Worm (Caenorhabditis elegans) whole organism, young adult: ENCODE measurements around the gene aaim-1.
A peak's percentile ranks its signal among the peaks of the same experiment; 100 is the strongest.

Experiments
- B0336.3 ChIP-seq: fragments of 200-800 bp; sonication (Bioruptor generic); IDR thresholded peaks from 2 replicates; pipeline ENCODE4 v1.3.6; 2022; ENCODE audit warnings: missing genetic modification characterization, missing compliant biosample characterization
- F37B4.10 ChIP-seq: fragments of 200-800 bp; sonication (Bioruptor generic); IDR thresholded peaks from 2 replicates; pipeline ENCODE4 v1.3.6; 2022; ENCODE audit warnings: missing genetic modification characterization, missing compliant biosample characterization
- F55B11.4 ChIP-seq: sonication (generic microtip); optimal IDR thresholded peaks from 2 replicates; lab custom pipeline; 2016; ENCODE audit warnings: missing compliant biosample characterization, missing genetic modification characterization, borderline replicate concordance; ENCODE audit not compliant: insufficient read depth
- F57A8.1 ChIP-seq: fragments of 200-800 bp; sonication (Bioruptor generic); optimal IDR thresholded peaks from 2 replicates; lab custom pipeline; 2018; ENCODE audit warnings: mild to moderate bottlenecking, missing genetic modification characterization, moderate library complexity, missing compliant biosample characterization
- F57C9.4 ChIP-seq: sonication (generic microtip); optimal IDR thresholded peaks from 2 replicates; lab custom pipeline; 2017; ENCODE audit warnings: mild to moderate bottlenecking, missing genetic modification characterization, missing compliant biosample characterization
- Y53F4B.3 ChIP-seq: fragments of 200-800 bp; sonication (Bioruptor generic); IDR thresholded peaks from 2 replicates; pipeline ENCODE4 v1.3.6; 2022; ENCODE audit warnings: missing genetic modification reagents, missing genetic modification characterization, missing compliant biosample characterization
- Y95B8A.8 ChIP-seq: fragments of 200-800 bp; sonication (Bioruptor generic); IDR thresholded peaks from 2 replicates; pipeline ENCODE4 v1.3.6; 2022; ENCODE audit warnings: missing genetic modification reagents, missing genetic modification characterization, missing compliant biosample characterization
- atf-7 ChIP-seq: sonication (generic microtip); optimal IDR thresholded peaks from 2 replicates; lab custom pipeline; 2017; ENCODE audit warnings: mild to moderate bottlenecking, missing genetic modification characterization, missing compliant biosample characterization
- cebp-1 ChIP-seq, 2 experiments: fragments of 200-800 bp in 1 of 2; sonication (Bioruptor generic) in 1 of 2; sonication (generic microtip) in 1 of 2; IDR thresholded peaks in 1 of 2; optimal IDR thresholded peaks in 1 of 2; 2 replicates each; pipeline versions ENCODE4 v1.3.6 to Lab custom; 2017 to 2022; ENCODE audit warnings: missing compliant biosample characterization in 2 of 2, missing genetic modification characterization in 2 of 2, mild to moderate bottlenecking in 1 of 2, missing genetic modification reagents in 1 of 2, moderate library complexity in 1 of 2
- ceh-100 ChIP-seq: fragments of 200-800 bp; sonication (Bioruptor generic); IDR thresholded peaks from 2 replicates; pipeline ENCODE4 v1.3.6; 2022; ENCODE audit warnings: missing genetic modification reagents, missing genetic modification characterization, missing compliant biosample characterization
- ceh-27 ChIP-seq: fragments of 200-800 bp; sonication (Bioruptor generic); optimal IDR thresholded peaks from 2 replicates; lab custom pipeline; 2018; ENCODE audit warnings: mild to moderate bottlenecking, missing genetic modification characterization, moderate library complexity, missing compliant biosample characterization
- ceh-79 ChIP-seq: sonication (generic microtip); optimal IDR thresholded peaks from 2 replicates; lab custom pipeline; 2017; ENCODE audit warnings: mild to moderate bottlenecking, missing genetic modification characterization, missing compliant biosample characterization
- dpl-1 ChIP-seq: fragments of 150-350 bp; optimal IDR thresholded peaks from 2 replicates; lab custom pipeline; 2014; ENCODE audit warnings: missing biosample characterization, missing genetic modification reagents, missing genetic modification characterization
- egl-44 ChIP-seq: fragments of 200-800 bp; sonication (Bioruptor generic); IDR thresholded peaks from 2 replicates; pipeline ENCODE4 v1.3.6; 2022; ENCODE audit warnings: missing genetic modification reagents, missing genetic modification characterization, missing compliant biosample characterization
- egrh-3 ChIP-seq: fragments of 200-800 bp; sonication (Bioruptor generic); IDR thresholded peaks from 2 replicates; pipeline ENCODE4 v1.3.6; 2022; ENCODE audit warnings: missing genetic modification reagents, missing genetic modification characterization, missing compliant biosample characterization
- ets-4 ChIP-seq: fragments of 200-800 bp; sonication (Bioruptor generic); optimal IDR thresholded peaks from 2 replicates; lab custom pipeline; 2018; ENCODE audit warnings: mild to moderate bottlenecking, missing genetic modification characterization, missing compliant biosample characterization
- hsf-1 ChIP-seq: fragments of 200-800 bp; sonication (Bioruptor generic); IDR thresholded peaks from 2 replicates; pipeline ENCODE4 v1.3.6; 2022; ENCODE audit warnings: missing genetic modification reagents, missing genetic modification characterization, missing compliant biosample characterization
- let-607 ChIP-seq, 2 experiments: fragments of 200-800 bp in 1 of 2; sonication (Bioruptor generic) in 1 of 2; sonication (generic microtip) in 1 of 2; optimal IDR thresholded peaks; 2 replicates each; lab custom pipeline; 2016 to 2018; ENCODE audit warnings: mild to moderate bottlenecking in 2 of 2, missing compliant biosample characterization in 2 of 2, missing genetic modification characterization in 2 of 2, moderate library complexity in 2 of 2, missing genotype in 1 of 2
- lin-54 ChIP-seq: fragments of 200-800 bp; sonication (Bioruptor generic); optimal IDR thresholded peaks from 2 replicates; lab custom pipeline; 2018; ENCODE audit warnings: mild to moderate bottlenecking, missing genetic modification characterization, missing compliant biosample characterization
- lsl-1 ChIP-seq: fragments of 200-800 bp; sonication (Bioruptor generic); optimal IDR thresholded peaks from 2 replicates; lab custom pipeline; 2018; ENCODE audit warnings: mild to moderate bottlenecking, missing genetic modification characterization, moderate library complexity, missing compliant biosample characterization
- madf-3 ChIP-seq: fragments of 200-800 bp; sonication (Bioruptor generic); IDR thresholded peaks from 2 replicates; pipeline ENCODE4 v1.3.6; 2022; ENCODE audit warnings: missing genetic modification reagents, missing genetic modification characterization, missing compliant biosample characterization
- mxl-1 ChIP-seq: sonication (generic microtip); optimal IDR thresholded peaks from 2 replicates; lab custom pipeline; 2016; ENCODE audit warnings: missing genetic modification characterization, missing compliant biosample characterization
- nfyb-1 ChIP-seq: fragments of 200-800 bp; sonication (Bioruptor generic); IDR thresholded peaks from 2 replicates; pipeline ENCODE4 v1.3.6; 2022; ENCODE audit warnings: missing genetic modification reagents, missing genetic modification characterization, missing compliant biosample characterization
- nhr-27 ChIP-seq: fragments of 200-800 bp; sonication (Bioruptor generic); optimal IDR thresholded peaks from 2 replicates; lab custom pipeline; 2018; ENCODE audit warnings: mild to moderate bottlenecking, missing genetic modification characterization, moderate library complexity, missing compliant biosample characterization
- nhr-80 ChIP-seq: sonication (generic microtip); optimal IDR thresholded peaks from 2 replicates; lab custom pipeline; 2016; ENCODE audit warnings: missing genetic modification characterization, missing compliant biosample characterization
- nhr-90 ChIP-seq: sonication (generic microtip); optimal IDR thresholded peaks from 2 replicates; lab custom pipeline; 2016; ENCODE audit warnings: missing genotype, mild to moderate bottlenecking, missing genetic modification characterization, missing compliant biosample characterization
- rcor-1 ChIP-seq: fragments of 200-800 bp; sonication (Bioruptor generic); IDR thresholded peaks from 2 replicates; pipeline ENCODE4 v1.3.6; 2022; ENCODE audit warnings: missing genetic modification reagents, missing genetic modification characterization, missing compliant biosample characterization
- rpc-1 ChIP-seq, 2 experiments: fragments of 150-350 bp in 1 of 2; sonication (generic microtip) in 1 of 2; optimal IDR thresholded peaks; 2 replicates each; lab custom pipeline; 2014 to 2018; ENCODE audit warnings: missing biosample characterization in 1 of 2, missing genetic modification characterization in 1 of 2, missing genetic modification reagents in 1 of 2, missing genotype in 1 of 2
- snpc-4 ChIP-seq, 5 experiments: fragments of 150-350 bp in 1 of 5; sonication (generic microtip) in 4 of 5; optimal IDR thresholded peaks; 2 replicates each; lab custom pipeline; 2014 to 2018; ENCODE audit warnings: missing genetic modification characterization in 5 of 5, missing biosample characterization in 3 of 5, antibody characterized with exemption in 2 of 5, mild to moderate bottlenecking in 2 of 5, missing compliant biosample characterization in 2 of 5, missing genotype in 2 of 5, moderate library complexity in 2 of 5, missing genetic modification reagents in 1 of 5
- somi-1 ChIP-seq: fragments of 200-800 bp; sonication (Bioruptor generic); optimal IDR thresholded peaks from 2 replicates; lab custom pipeline; 2018; ENCODE audit warnings: mild to moderate bottlenecking, missing genetic modification characterization, missing compliant biosample characterization
- tbp1 ChIP-seq: fragments of 200-800 bp; sonication (Bioruptor generic); optimal IDR thresholded peaks from 2 replicates; lab custom pipeline; 2018; ENCODE audit warnings: mild to moderate bottlenecking, missing genetic modification characterization, missing compliant biosample characterization
- tlf-1 ChIP-seq: fragments of 200-800 bp; sonication (Bioruptor generic); optimal IDR thresholded peaks from 2 replicates; lab custom pipeline; 2018; ENCODE audit warnings: mild to moderate bottlenecking, missing genetic modification characterization, missing compliant biosample characterization
- unc-62 ChIP-seq: fragments of 150-350 bp; optimal IDR thresholded peaks from 2 replicates; lab custom pipeline; 2014; ENCODE audit warnings: missing biosample characterization, missing genetic modification reagents, missing genetic modification characterization
- xnd-1 ChIP-seq: sonication (generic microtip); optimal IDR thresholded peaks from 2 replicates; lab custom pipeline; 2016; ENCODE audit warnings: missing genotype, missing genetic modification reagents, missing genetic modification characterization, missing compliant biosample characterization
- ztf-22 ChIP-seq: fragments of 200-800 bp; sonication (Bioruptor generic); optimal IDR thresholded peaks from 2 replicates; lab custom pipeline; 2018; ENCODE audit warnings: mild to moderate bottlenecking, missing genetic modification characterization, moderate library complexity, missing compliant biosample characterization

Gene aaim-1

ce11 chrX:6522634-6523070, 39.6 kb downstream of the aaim-1 start (continued):
- TF ChIP-seq nfyb-1 (peak; percentile 90), ztf-22 (peak; percentile 40), lin-54 (GFP tag; lab: Kevin White, UChicago) (peak; percentile 47), B0336.3 (peak; percentile 92), egrh-3 (GFP tag; lab: Robert Waterston, UW) (no peak)
- TF ChIP-seq, all 124 proteins: peak for 40

- peak; percentile 6 for TF ChIP-seq nhr-90 (tag; lab: Kevin White, UChicago)
- TF ChIP-seq lin-54 (GFP tag; lab: Kevin White, UChicago) = peak; percentile 16
- peak; percentile 11; the same call in 1 of the 2 replicates for TF ChIP-seq cebp-1 (GFP tag; IDR thresholded peaks at IDR 0.05; lab: Robert Waterston, UW)
- peak; percentile 54 for TF ChIP-seq cebp-1 (tag; optimal IDR thresholded peaks at IDR 0.05; lab: Kevin White, UChicago)
- TF ChIP-seq ets-4 = peak; percentile 72
- TF ChIP-seq ceh-100 = no peak
- TF ChIP-seq nhr-27 (tag; lab: Kevin White, UChicago) = no peak
- TF ChIP-seq let-607 (tag; optimal IDR thresholded peaks at IDR 0.05; lab: Kevin White, UChicago) = peak in 1 of 2 experiments; percentile 47
- TF ChIP-seq rpc-1 (optimal IDR thresholded peaks at IDR 0.05; lab: Kevin White, UChicago) = no peak
- TF ChIP-seq rpc-1 (tag; optimal IDR thresholded peaks at IDR 0.05; lab: Kevin White, UChicago) = no peak
- peak; percentile 52 for TF ChIP-seq nhr-80 (tag; lab: Kevin White, UChicago)
- TF ChIP-seq unc-62 (GFP tag; lab: Kevin White, UChicago) = peak; percentile 60
- no peak for TF ChIP-seq F57C9.4
- peak; percentile 11; the same call in 1 of the 2 replicates for TF ChIP-seq hsf-1 (GFP tag; lab: Robert Waterston, UW)
- TF ChIP-seq rcor-1 (GFP tag; lab: Robert Waterston, UW) = no peak
Measured at ce11 chrX:6520644-6521043, 41.6 kb downstream of the aaim-1 start.

- 0 out of 2 replicates have a peak, but pooled peaks have one; percentile 70 for TF ChIP-seq madf-3
- TF ChIP-seq Y53F4B.3 (GFP tag; lab: Robert Waterston, UW) = no peak
Measured at ce11 chrX:6519946-6520345, 42.3 kb downstream of the aaim-1 start.

- no peak for TF ChIP-seq dpl-1
- TF ChIP-seq mxl-1 (tag; lab: Kevin White, UChicago) = no peak
- TF ChIP-seq F55B11.4 (tag; lab: Kevin White, UChicago) = no peak
- TF ChIP-seq atf-7 (tag; lab: Kevin White, UChicago) = no peak
- no peak for TF ChIP-seq lsl-1 (GFP tag; lab: Kevin White, UChicago)
- no peak for TF ChIP-seq xnd-1
Measured at ce11 chrX:6519473-6519872, 42.8 kb downstream of the aaim-1 start.

- TF ChIP-seq ets-4 (peak; percentile 97), egrh-3 (GFP tag; lab: Robert Waterston, UW) (no peak), snpc-4 (GFP tag; optimal IDR thresholded peaks at IDR 0.05; lab: Kevin White, UChicago) (no peak), snpc-4 (tag; optimal IDR thresholded peaks at IDR 0.05; lab: Kevin White, UChicago) (peak in 1 of 4 experiments; percentile 13), ceh-27 (GFP tag; lab: Kevin White, UChicago) (no peak), ceh-79 (tag; lab: Kevin White, UChicago) (no peak), atf-7 (tag; lab: Kevin White, UChicago) (no peak), tbp1 (GFP tag; lab: Kevin White, UChicago) (peak; percentile 5), let-607 (tag; optimal IDR thresholded peaks at IDR 0.05; lab: Kevin White, UChicago) (peak; percentile 79 to 80), tlf-1 (peak; percentile 47), unc-62 (GFP tag; lab: Kevin White, UChicago) (peak; percentile 70), nhr-90 (tag; lab: Kevin White, UChicago) (peak; percentile 22), madf-3 (no peak), F57A8.1 (no peak), B0336.3 (0 out of 2 replicates have a peak, but pooled peaks have one; percentile 32), cebp-1 (GFP tag; IDR thresholded peaks at IDR 0.05; lab: Robert Waterston, UW) (peak; percentile 18; the same call in 1 of the 2 replicates), cebp-1 (tag; optimal IDR thresholded peaks at IDR 0.05; lab: Kevin White, UChicago) (peak; percentile 62), F37B4.10 (GFP tag; lab: Robert Waterston, UW) (0 out of 2 replicates have a peak, but pooled peaks have one; percentile 18), somi-1 (GFP tag; lab: Kevin White, UChicago) (no peak), nhr-80 (tag; lab: Kevin White, UChicago) (peak; percentile 96), Y95B8A.8 (GFP tag; lab: Robert Waterston, UW) (no peak), ztf-22 (peak; percentile 41), egl-44 (0 out of 2 replicates have a peak, but pooled peaks have one; percentile 34)
Measured at ce11 chrX:6518537-6518936, 43.7 kb downstream of the aaim-1 start, which contains the start of gene ets-4. Gene ets-4, plus strand, starts transcription at chrX:6518883.
